Worm (Caenorhabditis elegans) whole organism, L2 larva: ENCODE data around the gene Y43F8C.9.

ENCODE experiments used
- ZK546.5 ChIP-seq: sonication (generic microtip); optimal IDR thresholded peaks from 2 replicates; lab custom pipeline; 2017; ENCODE audit warnings: missing biosample characterization, missing genetic modification characterization
- blmp-1 ChIP-seq: sonication (generic microtip); optimal IDR thresholded peaks from 2 replicates; lab custom pipeline; 2017; ENCODE audit warnings: missing genetic modification characterization, mild to moderate bottlenecking, missing compliant biosample characterization, antibody characterized with exemption, moderate library complexity; ENCODE audit not compliant: insufficient read depth
- fos-1 ChIP-seq: fragments of 150-350 bp; optimal IDR thresholded peaks from 2 replicates; lab custom pipeline; 2014; ENCODE audit warnings: missing biosample characterization, missing genetic modification characterization
- lin-13 ChIP-seq: fragments of 150-350 bp; optimal IDR thresholded peaks from 2 replicates; lab custom pipeline; 2014; ENCODE audit warnings: missing biosample characterization, missing genetic modification reagents, missing genetic modification characterization
- nhr-11 ChIP-seq: fragments of 150-350 bp; optimal IDR thresholded peaks from 2 replicates; lab custom pipeline; 2014; ENCODE audit warnings: missing biosample characterization, missing genetic modification characterization
- nhr-12 ChIP-seq: fragments of 150-350 bp; optimal IDR thresholded peaks from 2 replicates; lab custom pipeline; 2014; ENCODE audit warnings: missing biosample characterization, missing genetic modification characterization
- nhr-237 ChIP-seq: fragments of 150-350 bp; optimal IDR thresholded peaks from 2 replicates; lab custom pipeline; 2014; ENCODE audit warnings: missing biosample characterization, missing genetic modification characterization
- nhr-77 ChIP-seq: fragments of 150-350 bp; optimal IDR thresholded peaks from 2 replicates; lab custom pipeline; 2014; ENCODE audit warnings: missing biosample characterization, missing genetic modification characterization
- sma-3 ChIP-seq: sonication (generic microtip); optimal IDR thresholded peaks from 2 replicates; lab custom pipeline; 2016; ENCODE audit warnings: missing genetic modification reagents, missing genetic modification characterization, missing compliant biosample characterization
- snpc-4 ChIP-seq: fragments of 150-350 bp; optimal IDR thresholded peaks from 2 replicates; lab custom pipeline; 2014; ENCODE audit warnings: missing biosample characterization, missing genetic modification characterization
- unc-55 ChIP-seq: fragments of 150-350 bp; sonication (generic microtip); optimal IDR thresholded peaks from 3 replicates; lab custom pipeline; 2014; ENCODE audit warnings: missing biosample characterization, missing genetic modification reagents, missing genetic modification characterization

DNA sequence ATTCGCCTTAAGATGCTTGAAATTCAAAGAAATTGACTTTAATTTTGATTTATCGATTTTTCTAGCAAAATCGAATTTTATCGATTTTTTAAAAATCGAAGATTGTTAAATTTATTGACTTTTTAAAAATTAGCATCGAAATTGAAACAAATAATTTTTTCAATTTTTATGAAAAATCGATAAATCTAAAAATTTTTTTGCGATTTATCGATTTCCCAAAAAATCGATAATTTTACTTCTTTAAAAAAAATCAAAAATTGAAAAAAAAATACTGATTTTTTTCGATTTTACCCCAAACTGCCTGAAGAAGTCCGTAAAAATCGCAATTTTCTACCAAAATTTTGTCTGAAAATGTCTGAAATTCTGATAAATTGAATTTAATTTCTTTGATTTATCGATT is 46.0 kb downstream of the Y43F8C.9 start:
- no peak for TF ChIP-seq lin-13 (GFP tag; lab: Kevin White, UChicago)
- TF ChIP-seq ZK546.5: no peak
- no peak for TF ChIP-seq nhr-11 (tag; lab: Kevin White, UChicago)
- no peak for TF ChIP-seq blmp-1 (tag; lab: Kevin White, UChicago)
- no peak for TF ChIP-seq unc-55 (GFP tag; lab: Kevin White, UChicago)
- TF ChIP-seq snpc-4 (tag; lab: Kevin White, UChicago): no peak
- no peak for TF ChIP-seq fos-1 (tag; lab: Kevin White, UChicago)
- no peak for TF ChIP-seq nhr-237 (tag; lab: Kevin White, UChicago)
- no peak for TF ChIP-seq nhr-77 (tag; lab: Kevin White, UChicago)
- TF ChIP-seq nhr-12 (tag; lab: Kevin White, UChicago): no peak
- TF ChIP-seq sma-3 (GFP tag; lab: Kevin White, UChicago): no peak
